Fruit fly (Drosophila melanogaster): ENCODE measurements around the gene fipi.

The fipi gene

dm6 chr2L:4830490-4830889 lies 36.6 kb upstream of the fipi start, which contains the start of gene Fnta (continued):
- TF ChIP-seq CG4404 (GFP tag; IDR thresholded peaks at IDR 0.05) (no peak), dm (GFP tag; optimal IDR thresholded peaks at IDR 0.05) (no peak), gfzf (GFP tag; optimal IDR thresholded peaks at IDR 0.05) (peak; percentile 32), sna (GFP tag; IDR thresholded peaks at IDR 0.05; ENCODE audit: partially characterized antibody) (peak; percentile 89), CG6654 (GFP tag; optimal IDR thresholded peaks at IDR 0.05) (no peak), tna (GFP tag; IDR thresholded peaks at IDR 0.05; ENCODE audit: partially characterized antibody) (peak; percentile 97), repo (GFP tag; optimal IDR thresholded peaks at IDR 0.05) (no peak), nerfin-1 (tag; optimal IDR thresholded peaks at IDR 0.05) (no peak), CG4617 (GFP tag; optimal IDR thresholded peaks at IDR 0.05; ENCODE audit: borderline replicate concordance) (peak; percentile 21), stwl (tag; optimal IDR thresholded peaks at IDR 0.05) (peak; percentile 77), ato (GFP tag; IDR thresholded peaks at IDR 0.05; ENCODE audit: partially characterized antibody) (peak; percentile 97), Sox102F (GFP tag; optimal IDR thresholded peaks at IDR 0.05) (no peak), ci (GFP tag; IDR thresholded peaks at IDR 0.05) (no peak), Opbp (GFP tag; IDR thresholded peaks at IDR 0.05; ENCODE audit: partially characterized antibody) (peak; percentile 93; the same call in 2 of the 3 replicates), lov (optimal IDR thresholded peaks at IDR 0.05) (no peak), lov (GFP tag; IDR thresholded peaks at IDR 0.05) (no peak), jumu (GFP tag; optimal IDR thresholded peaks at IDR 0.05) (no peak), odd (GFP tag; optimal IDR thresholded peaks at IDR 0.05) (no peak), Med (GFP tag) (peak; percentile 8), MESR4 (GFP tag; optimal IDR thresholded peaks at IDR 0.05) (peak; percentile 66), CG7556 (GFP tag; optimal IDR thresholded peaks at IDR 0.05) (no peak), CG7987 (GFP tag; optimal IDR thresholded peaks at IDR 0.05) (no peak), yki (optimal IDR thresholded peaks at IDR 0.05) (no peak), CG6791 (GFP tag; IDR thresholded peaks at IDR 0.05; ENCODE audit: partially characterized antibody) (peak; percentile 93), Nf-YB (GFP tag; optimal IDR thresholded peaks at IDR 0.05) (no peak), nerfin-2 (GFP tag; IDR thresholded peaks at IDR 0.05; ENCODE audit: partially characterized antibody) (peak; percentile 97), cato (GFP tag; optimal IDR thresholded peaks at IDR 0.05; ENCODE audit: borderline replicate concordance) (no peak), unpg (GFP tag; optimal IDR thresholded peaks at IDR 0.05) (no peak), CG2875 (GFP tag; optimal IDR thresholded peaks at IDR 0.05) (no peak), CG9437 (GFP tag; optimal IDR thresholded peaks at IDR 0.05) (no peak), CG2120 (GFP tag; optimal IDR thresholded peaks at IDR 0.05) (no peak), NfI (GFP tag; optimal IDR thresholded peaks at IDR 0.05) (no peak), CG1602 (GFP tag; optimal IDR thresholded peaks at IDR 0.05) (no peak), CG10431 (GFP tag; optimal IDR thresholded peaks at IDR 0.05) (no peak), CG10366 (GFP tag; IDR thresholded peaks at IDR 0.05) (no peak), MBD-R2 (GFP tag; IDR thresholded peaks at IDR 0.05) (peak; percentile 64), vnd (GFP tag; IDR thresholded peaks at IDR 0.05; ENCODE audit: partially characterized antibody) (peak; percentile 82), CG14710 (tag; optimal IDR thresholded peaks at IDR 0.05) (peak; percentile 18), sisA (GFP tag; IDR thresholded peaks at IDR 0.05) (no peak), Dek (tag; optimal IDR thresholded peaks at IDR 0.05) (no peak), Tbp (GFP tag; optimal IDR thresholded peaks at IDR 0.05) (no peak), Fer3 (tag; optimal IDR thresholded peaks at IDR 0.05) (no peak), Scr (GFP tag; IDR thresholded peaks at IDR 0.05; ENCODE audit: partially characterized antibody) (peak; percentile 81), CG17912 (GFP tag; optimal IDR thresholded peaks at IDR 0.05) (no peak), HLH4C (GFP tag; IDR thresholded peaks at IDR 0.05; ENCODE audit: partially characterized antibody) (peak; percentile 94), CG17186 (GFP tag; optimal IDR thresholded peaks at IDR 0.05) (no peak), HHEX (GFP tag; optimal IDR thresholded peaks at IDR 0.05) (no peak), nom (GFP tag; optimal IDR thresholded peaks at IDR 0.05) (peak; percentile 4), CG17385 (GFP tag; optimal IDR thresholded peaks at IDR 0.05) (no peak), CG13424 (tag; optimal IDR thresholded peaks at IDR 0.05) (no peak)
